Fruit fly (Drosophila melanogaster) whole organism, prepupa: Measurements from ENCODE around the gene Grip128.

ENCODE experiments used
- Blimp-1 ChIP-seq: fragments of 200-800 bp; sonication (Bioruptor generic); optimal IDR thresholded peaks from 3 replicates; lab custom pipeline; 2017; ENCODE audit warnings: missing biosample characterization, missing genetic modification characterization, mild to moderate bottlenecking, moderate library complexity, missing genetic modification reagents
- CG10631 ChIP-seq: fragments of 200-800 bp; sonication (Bioruptor generic); optimal IDR thresholded peaks from 2 replicates; lab custom pipeline; 2016; ENCODE audit warnings: missing biosample characterization, missing genetic modification characterization
- CG11294 ChIP-seq: fragments of 200-800 bp; sonication (Bioruptor generic); IDR thresholded peaks from 2 replicates; pipeline ENCODE4 v1.3.6; 2022; ENCODE audit warnings: missing biosample characterization, missing genetic modification characterization
- CG11762 ChIP-seq: fragments of 200-800 bp; sonication (Bioruptor generic); optimal IDR thresholded peaks from 3 replicates; lab custom pipeline; 2016; ENCODE audit warnings: missing biosample characterization, missing genetic modification characterization; ENCODE audit not compliant: insufficient read depth
- CG15336 ChIP-seq: fragments of 200-800 bp; sonication (Bioruptor generic); IDR thresholded peaks from 2 replicates; pipeline ENCODE4 v1.3.6; 2022; ENCODE audit warnings: missing biosample characterization, missing genetic modification characterization
- CG1621 ChIP-seq: fragments of 200-800 bp; sonication (Bioruptor generic); optimal IDR thresholded peaks from 3 replicates; lab custom pipeline; 2018; ENCODE audit warnings: missing biosample characterization, mild to moderate bottlenecking, missing genetic modification characterization
- CG16779 ChIP-seq: fragments of 200-800 bp; sonication (Bioruptor generic); optimal IDR thresholded peaks from 3 replicates; lab custom pipeline; 2017; ENCODE audit warnings: missing biosample characterization, mild to moderate bottlenecking, missing genetic modification characterization
- CG3032 ChIP-seq: fragments of 200-800 bp; optimal IDR thresholded peaks from 2 replicates; lab custom pipeline; 2019; ENCODE audit warnings: missing biosample characterization, mild to moderate bottlenecking, missing genetic modification characterization, moderate library complexity
- CG31627 ChIP-seq: fragments of 200-800 bp; sonication (Bioruptor generic); optimal IDR thresholded peaks from 3 replicates; lab custom pipeline; 2016; ENCODE audit warnings: missing biosample characterization, missing genetic modification characterization
- CG34406 ChIP-seq: fragments of 200-800 bp; sonication (Bioruptor generic); optimal IDR thresholded peaks from 3 replicates; lab custom pipeline; 2016; ENCODE audit warnings: missing biosample characterization, missing genetic modification characterization
- CG3919 ChIP-seq: fragments of 200-800 bp; sonication (Bioruptor generic); optimal IDR thresholded peaks from 3 replicates; lab custom pipeline; 2016; ENCODE audit warnings: missing biosample characterization, missing genetic modification characterization
- CG4318 ChIP-seq: fragments of 200-800 bp; sonication (Bioruptor generic); optimal IDR thresholded peaks from 3 replicates; lab custom pipeline; 2017; ENCODE audit warnings: missing biosample characterization, mild to moderate bottlenecking, missing genetic modification characterization
- CG6792 ChIP-seq: fragments of 200-800 bp; sonication (Bioruptor generic); optimal IDR thresholded peaks from 3 replicates; lab custom pipeline; 2016; ENCODE audit warnings: missing biosample characterization, missing genetic modification characterization
- CG6808 ChIP-seq: fragments of 200-800 bp; sonication (Bioruptor generic); optimal IDR thresholded peaks from 3 replicates; lab custom pipeline; 2017; ENCODE audit warnings: missing biosample characterization, missing genetic modification characterization, mild to moderate bottlenecking, moderate library complexity, missing genetic modification reagents
- CG6854 ChIP-seq: fragments of 200-800 bp; sonication (Bioruptor generic); optimal IDR thresholded peaks from 2 replicates; lab custom pipeline; 2017; ENCODE audit warnings: missing biosample characterization, mild to moderate bottlenecking, missing genetic modification characterization
- CG8319 ChIP-seq: fragments of 200-800 bp; sonication (Bioruptor generic); optimal IDR thresholded peaks from 3 replicates; lab custom pipeline; 2016; ENCODE audit warnings: missing biosample characterization, missing genetic modification characterization
- CG8632 ChIP-seq: fragments of 200-800 bp; sonication (Bioruptor generic); optimal IDR thresholded peaks from 3 replicates; lab custom pipeline; 2016; ENCODE audit warnings: missing biosample characterization, missing genetic modification characterization
- CG9139 ChIP-seq: fragments of 200-800 bp; sonication (Bioruptor generic); optimal IDR thresholded peaks from 3 replicates; lab custom pipeline; 2017; ENCODE audit warnings: missing biosample characterization, mild to moderate bottlenecking, missing genetic modification characterization
- Eip75B ChIP-seq: fragments of 200-800 bp; sonication (Bioruptor generic); optimal IDR thresholded peaks from 3 replicates; lab custom pipeline; 2016; ENCODE audit warnings: missing biosample characterization, missing genetic modification characterization
- Eip78C ChIP-seq: fragments of 200-800 bp; sonication (Bioruptor generic); peaks from one replicate; lab custom pipeline; 2016; ENCODE audit warnings: missing biosample characterization, missing genetic modification characterization
- Eip93F ChIP-seq: fragments of 200-800 bp; sonication (Bioruptor generic); optimal IDR thresholded peaks from 2 replicates; lab custom pipeline; 2016; ENCODE audit warnings: missing biosample characterization, mild to moderate bottlenecking, missing genetic modification characterization
- Ets21C ChIP-seq: fragments of 200-800 bp; sonication (Bioruptor generic); optimal IDR thresholded peaks from 3 replicates; lab custom pipeline; 2016; ENCODE audit warnings: missing biosample characterization, missing genetic modification characterization
- Lpt ChIP-seq: fragments of 200-800 bp; sonication (Bioruptor generic); optimal IDR thresholded peaks from 3 replicates; lab custom pipeline; 2016; ENCODE audit warnings: missing biosample characterization, missing genetic modification characterization
- Met ChIP-seq: fragments of 200-800 bp; sonication (Bioruptor generic); optimal IDR thresholded peaks from 3 replicates; lab custom pipeline; 2016; ENCODE audit warnings: missing biosample characterization, missing genetic modification characterization
- OdsH ChIP-seq: fragments of 200-800 bp; sonication (Bioruptor generic); optimal IDR thresholded peaks from 3 replicates; lab custom pipeline; 2016; ENCODE audit warnings: missing biosample characterization, missing genetic modification characterization
- Smox ChIP-seq: fragments of 200-800 bp; sonication (Bioruptor generic); optimal IDR thresholded peaks from 3 replicates; lab custom pipeline; 2016; ENCODE audit warnings: missing biosample characterization, missing genetic modification characterization
- Sox102F ChIP-seq: fragments of 200-800 bp; sonication (Bioruptor generic); optimal IDR thresholded peaks from 2 replicates; lab custom pipeline; 2016; ENCODE audit warnings: missing biosample characterization, mild to moderate bottlenecking, missing genetic modification characterization
- Sox15 ChIP-seq: fragments of 200-800 bp; sonication (Bioruptor generic); optimal IDR thresholded peaks from 3 replicates; lab custom pipeline; 2016; ENCODE audit warnings: missing biosample characterization, missing genetic modification characterization
- acj6 ChIP-seq: fragments of 200-800 bp; sonication (Bioruptor generic); optimal IDR thresholded peaks from 3 replicates; lab custom pipeline; 2016; ENCODE audit warnings: missing biosample characterization, missing genetic modification characterization
- fd59A ChIP-seq: fragments of 200-800 bp; sonication (Bioruptor generic); optimal IDR thresholded peaks from 2 replicates; lab custom pipeline; 2017; ENCODE audit warnings: missing biosample characterization, mild to moderate bottlenecking, missing genetic modification characterization, missing genetic modification reagents
- fd85E ChIP-seq: fragments of 200-800 bp; sonication (Bioruptor generic); optimal IDR thresholded peaks from 3 replicates; lab custom pipeline; 2016; ENCODE audit warnings: missing biosample characterization, missing genetic modification characterization
- fkh ChIP-seq: fragments of 200-800 bp; sonication (Bioruptor generic); optimal IDR thresholded peaks from 3 replicates; lab custom pipeline; 2017; ENCODE audit warnings: missing biosample characterization, mild to moderate bottlenecking, missing genetic modification characterization, moderate library complexity
- lz ChIP-seq: fragments of 200-800 bp; sonication (Bioruptor generic); optimal IDR thresholded peaks from 3 replicates; lab custom pipeline; 2016; ENCODE audit warnings: missing biosample characterization, missing genetic modification characterization
- pdm3 ChIP-seq: fragments of 200-800 bp; sonication (Bioruptor generic); optimal IDR thresholded peaks from 3 replicates; lab custom pipeline; 2016; ENCODE audit warnings: missing biosample characterization, missing genetic modification characterization
- salr ChIP-seq, 2 experiments: fragments of 200-800 bp; sonication (Bioruptor generic); optimal IDR thresholded peaks; 3 replicates each; lab custom pipeline; 2016 to 2018; ENCODE audit warnings: missing biosample characterization in 2 of 2, missing genetic modification characterization in 2 of 2, mild to moderate bottlenecking in 1 of 2
- spab ChIP-seq: fragments of 200-800 bp; sonication (Bioruptor generic); optimal IDR thresholded peaks from 2 replicates; lab custom pipeline; 2017; ENCODE audit warnings: missing biosample characterization, mild to moderate bottlenecking, missing genetic modification characterization, missing genetic modification reagents
- ss ChIP-seq, 2 experiments: fragments of 200-800 bp; sonication (Bioruptor generic); optimal IDR thresholded peaks; 2 replicates in 1 of 2; 3 replicates in 1 of 2; lab custom pipeline; 2017 to 2018; ENCODE audit warnings: mild to moderate bottlenecking in 2 of 2, missing biosample characterization in 2 of 2, missing genetic modification characterization in 2 of 2, moderate library complexity in 1 of 2
- svp ChIP-seq: fragments of 200-800 bp; sonication (Bioruptor generic); peaks from one replicate; lab custom pipeline; 2016; ENCODE audit warnings: missing biosample characterization, missing genetic modification characterization
- vri ChIP-seq: fragments of 200-800 bp; sonication (Bioruptor generic); optimal IDR thresholded peaks from 3 replicates; lab custom pipeline; 2016; ENCODE audit warnings: missing biosample characterization, mild to moderate bottlenecking, missing genetic modification characterization

Gene Grip128

DNA sequence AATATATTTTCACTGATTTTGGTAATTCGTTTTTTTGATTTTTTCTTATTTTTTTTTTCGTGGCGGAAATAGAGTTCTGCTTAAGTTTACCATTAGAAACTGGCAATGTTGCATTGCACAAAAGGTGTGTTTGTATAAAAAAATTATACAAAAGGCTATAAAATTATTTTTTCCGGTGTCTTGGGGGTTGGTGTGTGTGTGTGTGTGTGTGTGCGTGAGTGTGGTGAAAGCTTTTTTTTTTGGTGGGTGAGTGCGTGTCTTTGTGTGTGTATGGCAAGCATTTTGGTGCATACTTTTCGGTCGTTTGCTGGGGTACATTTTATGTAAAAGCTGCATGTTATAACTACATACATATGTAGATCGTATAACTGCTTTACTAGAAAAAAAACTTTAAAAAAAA, 39.5 kb upstream of the Grip128 start (continued):
- TF ChIP-seq CG10631 (GFP tag; lab: Kevin White, UChicago) (no peak), CG6792 (GFP tag; lab: Kevin White, UChicago) (peak; percentile 32), CG1621 (no peak), Met (GFP tag; lab: Kevin White, UChicago) (peak; percentile 60), CG6808 (GFP tag; lab: Kevin White, UChicago) (no peak), svp (GFP tag; lab: Kevin White, UChicago) (peak; percentile 82), Ets21C (GFP tag; lab: Kevin White, UChicago) (peak; percentile 29), CG8319 (GFP tag; lab: Kevin White, UChicago) (no peak), CG15336 (0 out of 2 replicates have a peak, but pooled peaks have one; percentile 15), salr (GFP tag; optimal IDR thresholded peaks at IDR 0.05; lab: Kevin White, UChicago) (no peak), spab (GFP tag; lab: Kevin White, UChicago) (no peak)
- TF ChIP-seq, all 60 proteins: peak for 23

- peak; percentile 63 for TF ChIP-seq svp (GFP tag; lab: Kevin White, UChicago)
- TF ChIP-seq CG31627 (GFP tag; lab: Kevin White, UChicago) = no peak
These were observed 30.9 kb upstream of the Grip128 start for dm6 chrX:15502864-15503263.

- TF ChIP-seq CG3919 (no peak), CG4318 (no peak), fkh (peak; percentile 49), vri (GFP tag; lab: Kevin White, UChicago) (peak; percentile 49), Eip75B (GFP tag; lab: Kevin White, UChicago) (no peak), svp (GFP tag; lab: Kevin White, UChicago) (peak; percentile 76)
- TF ChIP-seq, all 60 proteins: peak for 3
These were observed 29.9 kb upstream of the Grip128 start for dm6 chrX:15501706-15502267.

dm6 chrX:15499996-15500904, 28.3 kb upstream of the Grip128 start:
- TF ChIP-seq Lpt (no peak), svp (GFP tag; lab: Kevin White, UChicago) (peak; percentile 90), CG8632 (GFP tag; lab: Kevin White, UChicago) (no peak), vri (GFP tag; lab: Kevin White, UChicago) (peak; percentile 77), Eip93F (peak; percentile 41), lz (no peak), fd85E (GFP tag; lab: Kevin White, UChicago) (no peak), spab (GFP tag; lab: Kevin White, UChicago) (no peak)
- TF ChIP-seq, all 60 proteins: peak for 3

dm6 chrX:15498791-15499190, 26.9 kb upstream of the Grip128 start:
- TF ChIP-seq Blimp-1 (no peak), CG11762 (GFP tag; lab: Kevin White, UChicago) (no peak), Smox (GFP tag; lab: Kevin White, UChicago) (no peak), acj6 (GFP tag; lab: Kevin White, UChicago) (no peak), CG3032 (tag; lab: Kevin White, UChicago) (no peak), svp (GFP tag; lab: Kevin White, UChicago) (peak; percentile 81), salr (GFP tag; optimal IDR thresholded peaks at IDR 0.05; lab: Kevin White, UChicago) (peak in 1 of 2 experiments; percentile 27), Lpt (no peak), fd59A (GFP tag; lab: Kevin White, UChicago) (no peak), Met (GFP tag; lab: Kevin White, UChicago) (peak; percentile 12), CG6808 (GFP tag; lab: Kevin White, UChicago) (peak; percentile 42), CG34406 (GFP tag; lab: Kevin White, UChicago) (no peak), fkh (peak; percentile 35), OdsH (no peak), CG16779 (tag; lab: Kevin White, UChicago) (no peak), CG3919 (peak; percentile 62), Sox15 (GFP tag; lab: Kevin White, UChicago) (no peak), CG31627 (GFP tag; lab: Kevin White, UChicago) (peak; percentile 4), Sox102F (GFP tag; lab: Kevin White, UChicago) (peak; percentile 46), CG6854 (GFP tag; lab: Kevin White, UChicago) (peak; percentile 7), Eip75B (GFP tag; lab: Kevin White, UChicago) (peak; percentile 35), CG11294 (GFP tag; lab: Robert Waterston, UW) (no peak), pdm3 (GFP tag; lab: Kevin White, UChicago) (peak; percentile 14), CG9139 (GFP tag; lab: Kevin White, UChicago) (peak; percentile 66), ss (GFP tag; optimal IDR thresholded peaks at IDR 0.05; lab: Kevin White, UChicago) (peak; percentile 60 to 75), Eip78C (GFP tag; lab: Kevin White, UChicago) (peak; percentile 72), CG10631 (GFP tag; lab: Kevin White, UChicago) (no peak)
